Fruit fly (Drosophila melanogaster): ENCODE measurements around the gene Coq4.
A peak's percentile ranks its signal among the peaks of the same experiment; 100 is the strongest.

Gene Coq4

DNA sequence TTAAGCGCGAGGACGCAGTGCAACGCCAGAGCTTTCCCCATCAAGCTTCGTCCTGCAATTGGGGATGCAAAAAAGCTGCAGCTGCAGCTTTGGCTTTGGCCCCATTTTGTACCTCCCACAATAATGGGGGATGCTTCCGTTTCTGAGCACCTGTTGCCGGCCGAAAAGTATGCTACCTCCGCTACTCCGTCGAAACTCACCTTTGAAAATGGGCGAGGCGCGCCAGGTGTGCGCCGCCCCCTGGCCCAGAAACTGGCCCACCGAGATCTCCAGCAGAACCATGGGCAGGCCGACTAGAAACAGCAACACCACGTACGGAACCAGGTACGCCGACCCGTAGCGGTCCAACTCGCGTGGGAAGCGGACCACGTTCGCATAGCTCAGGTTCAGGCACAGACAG is 32.0 kb downstream of the Coq4 start (continued):
- TF ChIP-seq pzg (GFP tag; optimal IDR thresholded peaks at IDR 0.05) (no peak), CG15269 (tag; optimal IDR thresholded peaks at IDR 0.05) (no peak), chinmo (GFP tag; IDR thresholded peaks at IDR 0.05; ENCODE audit: partially characterized antibody) (0 out of 4 replicates have a peak, but pooled peaks have one; percentile 25), lab (GFP tag; optimal IDR thresholded peaks at IDR 0.05) (no peak), schlank (tag; optimal IDR thresholded peaks at IDR 0.05) (no peak), fd96Cb (tag; optimal IDR thresholded peaks at IDR 0.05) (no peak), Med (GFP tag) (peak; percentile 63), Atf6 (GFP tag; IDR thresholded peaks at IDR 0.05) (no peak), CG11247 (GFP tag; IDR thresholded peaks at IDR 0.05) (no peak), mirr (GFP tag; optimal IDR thresholded peaks at IDR 0.05) (no peak), CG3281 (GFP tag; optimal IDR thresholded peaks at IDR 0.05) (no peak), nerfin-1 (tag; optimal IDR thresholded peaks at IDR 0.05) (no peak), wor (GFP tag; IDR thresholded peaks at IDR 0.05) (no peak), CG9437 (GFP tag; optimal IDR thresholded peaks at IDR 0.05) (no peak), zf30C (GFP tag; optimal IDR thresholded peaks at IDR 0.05) (no peak), crol (GFP tag; IDR thresholded peaks at IDR 0.05) (peak; percentile 34; the same call in 1 of the 2 replicates), D19A (tag; optimal IDR thresholded peaks at IDR 0.05) (no peak), Chrac-16 (GFP tag; optimal IDR thresholded peaks at IDR 0.05) (no peak), gcm2 (GFP tag; optimal IDR thresholded peaks at IDR 0.05) (no peak), hth (optimal IDR thresholded peaks at IDR 0.05) (no peak), Ets65A (GFP tag) (peak; percentile 83), slou (GFP tag; optimal IDR thresholded peaks at IDR 0.05) (no peak), CG17802 (tag; optimal IDR thresholded peaks at IDR 0.05) (no peak), CG11085 (GFP tag; IDR thresholded peaks at IDR 0.05) (no peak), caup (GFP tag; optimal IDR thresholded peaks at IDR 0.05; ENCODE audit: severe bottlenecking) (no peak), Neu2 (GFP tag; optimal IDR thresholded peaks at IDR 0.05; ENCODE audit: borderline replicate concordance) (no peak), CG4617 (GFP tag; optimal IDR thresholded peaks at IDR 0.05; ENCODE audit: borderline replicate concordance) (no peak)

DNA sequence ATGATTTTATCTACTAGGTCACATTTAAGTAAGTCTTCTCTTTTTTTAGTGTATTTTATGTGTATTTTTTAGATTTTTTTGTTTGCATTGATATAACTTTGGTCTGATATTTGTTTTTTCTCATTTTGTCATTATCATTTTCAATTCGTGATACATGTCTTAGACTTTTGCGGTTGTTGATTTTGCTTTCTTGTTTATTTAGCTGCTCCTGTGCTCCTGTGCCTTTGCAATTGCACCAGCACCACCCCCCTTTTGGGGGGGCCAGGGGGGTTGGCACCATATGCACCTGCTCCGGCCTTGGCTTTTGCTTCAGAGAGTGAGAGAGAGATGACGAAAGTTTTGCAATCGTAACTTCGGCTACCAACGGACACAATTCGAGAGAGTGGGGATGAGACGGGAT is 32.5 kb downstream of the Coq4 start:
- TF ChIP-seq Opbp (GFP tag; IDR thresholded peaks at IDR 0.05; ENCODE audit: partially characterized antibody), result no peak
- no peak for TF ChIP-seq Deaf1 (tag; optimal IDR thresholded peaks at IDR 0.05)
- no peak for TF ChIP-seq lbe (GFP tag; optimal IDR thresholded peaks at IDR 0.05)
- no peak for TF ChIP-seq dysf (GFP tag; IDR thresholded peaks at IDR 0.05)
- TF ChIP-seq CG17829 (tag; optimal IDR thresholded peaks at IDR 0.05), result no peak
- TF ChIP-seq unpg (GFP tag; optimal IDR thresholded peaks at IDR 0.05), result no peak
- no peak for TF ChIP-seq CG15073 (GFP tag; optimal IDR thresholded peaks at IDR 0.05)
- no peak for TF ChIP-seq jigr1 (GFP tag; IDR thresholded peaks at IDR 0.05)
- no peak for TF ChIP-seq CG2129 (GFP tag; IDR thresholded peaks at IDR 0.05; ENCODE audit: partially characterized antibody)
- no peak for TF ChIP-seq CG4424 (GFP tag; optimal IDR thresholded peaks at IDR 0.05)
- TF ChIP-seq CG12219 (GFP tag; optimal IDR thresholded peaks at IDR 0.05), result no peak
- TF ChIP-seq wek (GFP tag; optimal IDR thresholded peaks at IDR 0.05), result no peak
- no peak for TF ChIP-seq Atf-2 (GFP tag; optimal IDR thresholded peaks at IDR 0.05)

DNA sequence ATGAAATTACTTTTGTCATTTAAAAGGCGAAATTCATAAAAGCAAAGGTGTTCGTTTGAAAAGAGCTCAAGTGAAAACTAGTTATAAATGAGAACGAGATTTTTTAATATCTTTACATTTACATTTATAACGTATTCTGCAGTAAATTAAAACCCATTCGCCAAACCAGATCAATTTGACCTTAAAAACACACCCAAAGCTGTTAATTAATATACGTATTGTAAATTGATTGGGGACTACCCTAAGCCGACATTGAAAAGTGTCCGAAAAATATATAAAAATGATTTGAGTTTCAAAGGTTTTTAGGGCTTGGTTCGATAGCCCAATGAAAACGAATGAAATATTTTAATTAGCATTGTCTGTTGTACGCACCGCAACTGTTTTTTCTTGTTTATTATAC is 34.4 kb downstream of the Coq4 start:
- peak; percentile 7 for TF ChIP-seq sd (tag; optimal IDR thresholded peaks at IDR 0.05)
- no peak for TF ChIP-seq CG11504 (tag; optimal IDR thresholded peaks at IDR 0.05)
- TF ChIP-seq abd-A (tag; optimal IDR thresholded peaks at IDR 0.05), result peak; percentile 81
